Fruit fly (Drosophila melanogaster) whole organism, wandering third instar larva: ENCODE measurements around the gene CG15385.

Experiments
- CG32264 ChIP-seq: fragments of 200-800 bp; sonication (Bioruptor generic); optimal IDR thresholded peaks from 2 replicates; lab custom pipeline; 2016; ENCODE audit warnings: missing biosample characterization, missing genetic modification characterization
- CG9705 ChIP-seq: fragments of 200-800 bp; sonication (Bioruptor generic); optimal IDR thresholded peaks from 2 replicates; lab custom pipeline; 2018; ENCODE audit warnings: missing biosample characterization, mild to moderate bottlenecking, missing genetic modification characterization
- CrebA ChIP-seq: fragments of 200-800 bp; sonication (Bioruptor generic); optimal IDR thresholded peaks from 2 replicates; lab custom pipeline; 2016; ENCODE audit warnings: missing biosample characterization, mild to moderate bottlenecking, missing genetic modification characterization, borderline replicate concordance
- Dfd ChIP-seq: fragments of >200 bp; optimal IDR thresholded peaks from 2 replicates; lab custom pipeline; 2017; ENCODE audit warnings: missing biosample characterization, missing genetic modification characterization
- Dif ChIP-seq: fragments of 200-275, 200-300 bp; sonication (Bioruptor generic); optimal IDR thresholded peaks from 2 replicates; lab custom pipeline; 2018; ENCODE audit warnings: missing biosample characterization, missing genetic modification characterization; ENCODE audit not compliant: partially characterized antibody
- GATAd ChIP-seq: sonication (Bioruptor generic); optimal IDR thresholded peaks from 2 replicates; lab custom pipeline; 2016; ENCODE audit warnings: missing biosample characterization, missing genetic modification characterization
- HLH106 ChIP-seq: fragments of 200-800 bp; optimal IDR thresholded peaks from 3 replicates; lab custom pipeline; 2019; ENCODE audit warnings: missing biosample characterization, mild to moderate bottlenecking, missing genetic modification characterization, moderate library complexity
- Hr78 ChIP-seq: fragments of >200 bp; optimal IDR thresholded peaks from 2 replicates; lab custom pipeline; 2017; ENCODE audit warnings: missing biosample characterization, missing genetic modification characterization
- Hr83 ChIP-seq: fragments of 200-300 bp; sonication (Bioruptor generic); optimal IDR thresholded peaks from 2 replicates; lab custom pipeline; 2016; ENCODE audit warnings: missing biosample characterization, mild to moderate bottlenecking, missing genetic modification characterization, moderate library complexity; ENCODE audit not compliant: poor library complexity, severe bottlenecking
- Jra ChIP-seq: sonication (Bioruptor generic); optimal IDR thresholded peaks from 2 replicates; lab custom pipeline; 2016; ENCODE audit warnings: missing biosample characterization, missing genetic modification characterization
- Mio ChIP-seq: sonication (Bioruptor generic); optimal IDR thresholded peaks from 2 replicates; lab custom pipeline; 2016; ENCODE audit warnings: missing biosample characterization, missing genetic modification characterization
- Myc ChIP-seq: fragments of >200 bp; optimal IDR thresholded peaks from 2 replicates; lab custom pipeline; 2017
- N ChIP-seq: fragments of >200 bp; optimal IDR thresholded peaks from 2 replicates; lab custom pipeline; 2018; ENCODE audit warnings: missing biosample characterization, missing external identifiers, missing genetic modification characterization
- OdsH ChIP-seq: fragments of 200-800 bp; sonication (Bioruptor generic); optimal IDR thresholded peaks from 2 replicates; lab custom pipeline; 2016; ENCODE audit warnings: missing biosample characterization, mild to moderate bottlenecking, missing genetic modification characterization
- Rel ChIP-seq, 2 experiments: fragments of 200-800 bp; sonication (Bioruptor generic) in 1 of 2; optimal IDR thresholded peaks; 2 replicates in 1 of 2; 3 replicates in 1 of 2; lab custom pipeline; 2016 to 2019; ENCODE audit warnings: mild to moderate bottlenecking in 2 of 2, missing biosample characterization in 2 of 2, missing genetic modification characterization in 2 of 2, moderate library complexity in 1 of 2
- Sp1 ChIP-seq: fragments of 200-800 bp; sonication (Bioruptor generic); optimal IDR thresholded peaks from 3 replicates; lab custom pipeline; 2019; ENCODE audit warnings: missing biosample characterization, mild to moderate bottlenecking, missing genetic modification characterization, moderate library complexity
- Vsx2 ChIP-seq: fragments of 200-300, 225-300 bp; sonication (Bioruptor generic); optimal IDR thresholded peaks from 2 replicates; lab custom pipeline; 2018; ENCODE audit warnings: missing biosample characterization, missing genetic modification characterization; ENCODE audit not compliant: partially characterized antibody
- br ChIP-seq: fragments of 200-800 bp; sonication (Bioruptor generic); optimal IDR thresholded peaks from 2 replicates; lab custom pipeline; 2016; ENCODE audit warnings: missing biosample characterization, missing genetic modification characterization
- brk ChIP-seq: fragments of 200-800 bp; sonication (Bioruptor generic); optimal IDR thresholded peaks from 2 replicates; lab custom pipeline; 2016; ENCODE audit warnings: missing biosample characterization, mild to moderate bottlenecking, missing genetic modification characterization
- dl ChIP-seq, 2 experiments: fragments of 175-275, 200-275 bp in 1 of 2; fragments of 200-275 bp in 1 of 2; sonication (Bioruptor generic); optimal IDR thresholded peaks; lab custom pipeline; 2018; ENCODE audit warnings: mild to moderate bottlenecking in 2 of 2, missing biosample characterization in 2 of 2, missing genetic modification characterization in 2 of 2, moderate library complexity in 2 of 2; ENCODE audit not compliant: partially characterized antibody in 2 of 2, insufficient read depth in 1 of 2
- dmrt93B ChIP-seq: fragments of 200-800 bp; sonication (Bioruptor generic); optimal IDR thresholded peaks from 2 replicates; lab custom pipeline; 2018; ENCODE audit warnings: missing biosample characterization, mild to moderate bottlenecking, missing genetic modification characterization
- dsf ChIP-seq: sonication (Bioruptor generic); optimal IDR thresholded peaks from 2 replicates; lab custom pipeline; 2016; ENCODE audit warnings: missing biosample characterization, missing genetic modification characterization, borderline replicate concordance
- ey ChIP-seq: fragments of 200-800 bp; sonication (Bioruptor generic); optimal IDR thresholded peaks from 2 replicates; lab custom pipeline; 2016; ENCODE audit warnings: missing biosample characterization, missing genetic modification characterization
- fru ChIP-seq: fragments of 200-800 bp; sonication (Bioruptor generic); optimal IDR thresholded peaks from 3 replicates; lab custom pipeline; 2016; ENCODE audit warnings: missing biosample characterization, mild to moderate bottlenecking, missing genetic modification characterization
- h ChIP-seq: fragments of 200-800 bp; sonication (Bioruptor generic); optimal IDR thresholded peaks from 3 replicates; lab custom pipeline; 2016; ENCODE audit warnings: missing biosample characterization, mild to moderate bottlenecking, missing genetic modification characterization
- jim ChIP-seq: fragments of 175-275, 200-325 bp; sonication (Bioruptor generic); optimal IDR thresholded peaks from 2 replicates; lab custom pipeline; 2016; ENCODE audit warnings: missing biosample characterization, mild to moderate bottlenecking, missing genetic modification characterization
- pan ChIP-seq: fragments of >200 bp; optimal IDR thresholded peaks from 2 replicates; lab custom pipeline; 2017
- psq ChIP-seq: fragments of 200-800 bp; sonication (Bioruptor generic); optimal IDR thresholded peaks from 3 replicates; lab custom pipeline; 2017; ENCODE audit warnings: missing biosample characterization, mild to moderate bottlenecking, missing genetic modification characterization, moderate library complexity
- rgr ChIP-seq: fragments of 200-800 bp; sonication (Bioruptor generic); optimal IDR thresholded peaks from 3 replicates; lab custom pipeline; 2016; ENCODE audit warnings: missing biosample characterization, mild to moderate bottlenecking, missing genetic modification characterization
- sage ChIP-seq: fragments of 200-800 bp; sonication (Bioruptor generic); optimal IDR thresholded peaks from 2 replicates; lab custom pipeline; 2016; ENCODE audit warnings: missing biosample characterization, mild to moderate bottlenecking, missing genetic modification characterization
- sv ChIP-seq: fragments of 200-800 bp; sonication (Bioruptor generic); optimal IDR thresholded peaks from 3 replicates; lab custom pipeline; 2016; ENCODE audit warnings: missing biosample characterization, missing genetic modification characterization
- tai ChIP-seq: sonication (Bioruptor generic); optimal IDR thresholded peaks from 2 replicates; lab custom pipeline; 2016; ENCODE audit warnings: missing biosample characterization, missing genetic modification characterization
- usp ChIP-seq: fragments of >200 bp; optimal IDR thresholded peaks from 2 replicates; lab custom pipeline; 2017; ENCODE audit warnings: missing biosample characterization, missing genetic modification characterization
- woc ChIP-seq: sonication (Bioruptor generic); optimal IDR thresholded peaks from 2 replicates; lab custom pipeline; 2016; ENCODE audit warnings: missing biosample characterization, mild to moderate bottlenecking, missing genetic modification characterization

Gene CG15385

dm6 chr2L:2162729-2163567 lies 49.4 kb downstream of the CG15385 start:
- no peak for TF ChIP-seq pan (lab: Kevin White, UChicago)
- no peak for TF ChIP-seq sage (GFP tag; lab: Kevin White, UChicago)
- no peak for TF ChIP-seq Mio (GFP tag; lab: Kevin White, UChicago)
- TF ChIP-seq rgr (GFP tag; lab: Kevin White, UChicago) = peak; percentile 2
- no peak for TF ChIP-seq CG32264 (GFP tag; lab: Kevin White, UChicago)
- no peak for TF ChIP-seq Rel (GFP tag; optimal IDR thresholded peaks at IDR 0.05; lab: Kevin White, UChicago)
- no peak for TF ChIP-seq Rel (tag; optimal IDR thresholded peaks at IDR 0.05; lab: Kevin White, UChicago)
- TF ChIP-seq CG9705 (GFP tag; lab: Kevin White, UChicago) = no peak
- TF ChIP-seq dsf (GFP tag; lab: Kevin White, UChicago) = no peak
- TF ChIP-seq Dif = peak; percentile 85
- no peak for TF ChIP-seq Hr83 (GFP tag; lab: Kevin White, UChicago)
- no peak for TF ChIP-seq N (GFP tag; lab: Kevin White, UChicago)
- TF ChIP-seq Vsx2 (GFP tag; lab: Kevin White, UChicago) = peak; percentile 32
- TF ChIP-seq br (GFP tag; lab: Kevin White, UChicago) = no peak
- TF ChIP-seq HLH106 = no peak
- no peak for TF ChIP-seq Jra (GFP tag; lab: Kevin White, UChicago)
- no peak for TF ChIP-seq jim (GFP tag; lab: Kevin White, UChicago)
- no peak for TF ChIP-seq Myc (lab: Kevin White, UChicago)
- no peak for TF ChIP-seq Dfd (GFP tag; lab: Kevin White, UChicago)
- TF ChIP-seq Hr78 (GFP tag; lab: Kevin White, UChicago) = no peak
- TF ChIP-seq usp (GFP tag; lab: Kevin White, UChicago) = no peak
- peak; percentile 52 to 79 for TF ChIP-seq dl (GFP tag; optimal IDR thresholded peaks at IDR 0.05; lab: Kevin White, UChicago; ENCODE audit: insufficient read depth in 1 of 2, partially characterized antibody in 2 of 2)
- TF ChIP-seq Sp1 (GFP tag; lab: Kevin White, UChicago) = no peak
- no peak for TF ChIP-seq brk (GFP tag; lab: Kevin White, UChicago)
- TF ChIP-seq woc = no peak
- no peak for TF ChIP-seq sv
- TF ChIP-seq h (GFP tag; lab: Kevin White, UChicago) = no peak
- TF ChIP-seq fru = peak; percentile 45
- peak; percentile 63 for TF ChIP-seq OdsH (GFP tag; lab: Kevin White, UChicago)
- TF ChIP-seq GATAd (GFP tag; lab: Kevin White, UChicago) = no peak
- TF ChIP-seq ey = peak; percentile 20

DNA sequence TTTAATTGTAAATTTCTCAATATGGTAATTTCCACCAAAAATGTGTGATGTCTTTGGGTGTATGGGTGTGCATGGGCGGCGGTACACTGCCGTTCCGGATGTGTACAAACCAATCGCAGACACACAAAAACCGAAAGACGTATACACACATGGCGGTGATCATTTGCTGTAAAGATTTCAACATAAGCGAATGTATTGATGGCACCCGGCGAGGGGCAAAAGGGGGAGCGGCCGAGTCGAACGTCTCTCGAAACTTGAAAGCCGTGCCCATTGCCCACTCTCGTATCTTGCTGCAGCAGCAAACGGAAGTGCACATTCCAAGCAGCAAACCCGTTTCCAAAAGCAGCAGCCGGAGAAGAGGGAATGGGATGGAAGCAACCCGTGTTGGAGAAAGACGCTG lies 50.1 kb downstream of the CG15385 start:
- TF ChIP-seq Dif = peak; percentile 48
- peak; percentile 29 to 36 for TF ChIP-seq dl (GFP tag; optimal IDR thresholded peaks at IDR 0.05; lab: Kevin White, UChicago; ENCODE audit: insufficient read depth in 1 of 2, partially characterized antibody in 2 of 2)
- TF ChIP-seq dmrt93B (GFP tag; lab: Kevin White, UChicago) = no peak
- peak; percentile 26 for TF ChIP-seq psq (GFP tag; lab: Kevin White, UChicago)
- TF ChIP-seq dsf (GFP tag; lab: Kevin White, UChicago) = no peak
- TF ChIP-seq Myc (lab: Kevin White, UChicago) = no peak
- TF ChIP-seq ey = no peak
- no peak for TF ChIP-seq N (GFP tag; lab: Kevin White, UChicago)
- no peak for TF ChIP-seq Rel (GFP tag; optimal IDR thresholded peaks at IDR 0.05; lab: Kevin White, UChicago)
- peak; percentile 58 for TF ChIP-seq Rel (tag; optimal IDR thresholded peaks at IDR 0.05; lab: Kevin White, UChicago)
- no peak for TF ChIP-seq CrebA (GFP tag; lab: Kevin White, UChicago)
- no peak for TF ChIP-seq pan (lab: Kevin White, UChicago)
- no peak for TF ChIP-seq GATAd (GFP tag; lab: Kevin White, UChicago)
- peak; percentile 0 for TF ChIP-seq sage (GFP tag; lab: Kevin White, UChicago)
- TF ChIP-seq h (GFP tag; lab: Kevin White, UChicago) = peak; percentile 47
- no peak for TF ChIP-seq tai (GFP tag; lab: Kevin White, UChicago)
- peak; percentile 53 for TF ChIP-seq brk (GFP tag; lab: Kevin White, UChicago)
- peak; percentile 67 for TF ChIP-seq Vsx2 (GFP tag; lab: Kevin White, UChicago)
- peak; percentile 81 for TF ChIP-seq Hr83 (GFP tag; lab: Kevin White, UChicago)
